Fruit fly (Drosophila melanogaster): ENCODE results near the gene CG13067.

dm6 chr3L:16228659-16229205 lies 42.4 kb upstream of the CG13067 start, which contains the start of gene Tmx3:
- TF ChIP-seq CG8478 (optimal IDR thresholded peaks at IDR 0.05) (no peak), psq (optimal IDR thresholded peaks at IDR 0.05) (no peak), Dll (optimal IDR thresholded peaks at IDR 0.05) (no peak), usp (GFP tag; optimal IDR thresholded peaks at IDR 0.05) (no peak), EcR (GFP tag; optimal IDR thresholded peaks at IDR 0.05) (no peak), pan (optimal IDR thresholded peaks at IDR 0.05) (no peak)
